Worm (Caenorhabditis elegans): ENCODE data around the gene wee-1.3.
"Not testable (repeated sequence)": the region's sequence is repeated elsewhere in the genome, so short reads cannot be mapped to it uniquely, and the experiment has no call there.

The wee-1.3 gene

DNA sequence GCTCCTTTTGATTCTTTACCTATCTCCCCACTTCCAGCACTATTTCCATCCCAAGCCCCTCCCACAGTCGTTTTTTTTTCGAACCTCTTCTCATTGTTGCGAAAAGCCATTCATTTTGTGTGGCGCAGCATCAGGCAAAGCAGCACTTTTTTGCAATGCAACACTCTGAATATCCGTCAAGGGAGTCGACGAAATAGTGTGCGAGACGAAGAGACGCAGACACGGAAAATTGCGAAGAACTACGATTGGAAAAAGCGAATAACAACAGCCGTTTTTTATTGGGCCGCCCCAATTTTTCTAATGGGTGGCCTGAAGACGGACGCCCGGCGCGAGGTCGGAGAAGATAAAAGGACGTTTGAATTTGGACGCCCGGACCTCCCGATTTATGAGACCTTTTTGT, 13.6 kb upstream of the wee-1.3 start:
- TF ChIP-seq nhr-12 (tag; optimal IDR thresholded peaks at IDR 0.05) (no peak), zip-8 (tag; optimal IDR thresholded peaks at IDR 0.05) (no peak), drap-1 (GFP tag; optimal IDR thresholded peaks at IDR 0.05) (no peak), sem-2 (GFP tag; optimal IDR thresholded peaks at IDR 0.05) (no peak), cnd-1 (tag; optimal IDR thresholded peaks at IDR 0.05) (no peak)

- TF ChIP-seq flh-1 (GFP tag; optimal IDR thresholded peaks at IDR 0.05) (no peak), zip-8 (tag; optimal IDR thresholded peaks at IDR 0.05) (no peak), lin-13 (tag; optimal IDR thresholded peaks at IDR 0.05) (no peak), ham-2 (GFP tag; optimal IDR thresholded peaks at IDR 0.05) (no peak), nhr-237 (tag; optimal IDR thresholded peaks at IDR 0.05) (no peak), ceh-43 (GFP tag; optimal IDR thresholded peaks at IDR 0.05) (no peak), unc-62 (GFP tag; optimal IDR thresholded peaks at IDR 0.05) (no peak), drap-1 (GFP tag; optimal IDR thresholded peaks at IDR 0.05) (no peak), ces-1 (GFP tag; optimal IDR thresholded peaks at IDR 0.05) (no peak), pha-4 (tag; optimal IDR thresholded peaks at IDR 0.05) (no peak), tbx-8 (GFP tag; optimal IDR thresholded peaks at IDR 0.05) (no peak), sptf-1 (tag; optimal IDR thresholded peaks at IDR 0.05) (no peak), nhr-28 (tag; optimal IDR thresholded peaks at IDR 0.05) (no peak), elt-1 (tag; optimal IDR thresholded peaks at IDR 0.05; ENCODE audit: borderline replicate concordance, insufficient read depth) (no peak), nhr-2 (tag; optimal IDR thresholded peaks at IDR 0.05) (no peak), cnd-1 (tag; optimal IDR thresholded peaks at IDR 0.05) (no peak), mls-2 (tag; optimal IDR thresholded peaks at IDR 0.05) (no peak)
These were observed 12.9 kb upstream of the wee-1.3 start for ce11 chrII:9729196-9729595.

DNA sequence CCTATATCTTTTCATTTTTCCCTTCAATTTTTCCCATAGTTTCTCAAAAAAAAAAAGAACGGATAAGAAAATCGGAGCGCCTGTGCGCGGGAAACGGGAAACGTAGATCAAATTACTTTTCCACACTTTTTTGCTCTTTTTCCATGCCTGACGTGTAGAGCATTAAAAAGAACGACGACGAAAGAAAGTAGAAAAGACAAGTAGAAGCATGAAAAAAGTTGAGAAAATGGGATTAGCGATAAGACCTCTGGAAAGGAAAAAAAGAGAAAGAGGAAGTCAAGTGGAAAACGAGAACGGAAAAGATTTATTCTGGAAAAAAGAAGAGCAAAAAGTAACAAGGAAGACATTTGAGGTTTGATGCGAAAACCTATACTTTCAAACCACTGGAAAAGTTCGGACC, 12.2 kb upstream of the wee-1.3 start:
- no peak for TF ChIP-seq unc-120 (tag; optimal IDR thresholded peaks at IDR 0.05; ENCODE audit: poor library complexity, severe bottlenecking)
- no peak for TF ChIP-seq lsy-2 (tag; optimal IDR thresholded peaks at IDR 0.05)
- TF ChIP-seq nhr-76 (tag; optimal IDR thresholded peaks at IDR 0.05) = no peak
- no peak for TF ChIP-seq ceh-43 (GFP tag; optimal IDR thresholded peaks at IDR 0.05)
- no peak for TF ChIP-seq blmp-1 (tag; optimal IDR thresholded peaks at IDR 0.05)
- TF ChIP-seq ztf-11 (tag; optimal IDR thresholded peaks at IDR 0.05) = no peak
- TF ChIP-seq cnd-1 (tag; optimal IDR thresholded peaks at IDR 0.05) = no peak
- TF ChIP-seq elt-1 (tag; optimal IDR thresholded peaks at IDR 0.05; ENCODE audit: borderline replicate concordance, insufficient read depth) = no peak
- TF ChIP-seq mls-2 (tag; optimal IDR thresholded peaks at IDR 0.05) = no peak
- no peak for TF ChIP-seq bed-3 (GFP tag; optimal IDR thresholded peaks at IDR 0.05)

ce11 chrII:9727192-9727699, 11.0 kb upstream of the wee-1.3 start:
- TF ChIP-seq unc-62 (GFP tag; optimal IDR thresholded peaks at IDR 0.05) (no peak), hlh-1 (tag; optimal IDR thresholded peaks at IDR 0.05) (peak; percentile 0)

DNA sequence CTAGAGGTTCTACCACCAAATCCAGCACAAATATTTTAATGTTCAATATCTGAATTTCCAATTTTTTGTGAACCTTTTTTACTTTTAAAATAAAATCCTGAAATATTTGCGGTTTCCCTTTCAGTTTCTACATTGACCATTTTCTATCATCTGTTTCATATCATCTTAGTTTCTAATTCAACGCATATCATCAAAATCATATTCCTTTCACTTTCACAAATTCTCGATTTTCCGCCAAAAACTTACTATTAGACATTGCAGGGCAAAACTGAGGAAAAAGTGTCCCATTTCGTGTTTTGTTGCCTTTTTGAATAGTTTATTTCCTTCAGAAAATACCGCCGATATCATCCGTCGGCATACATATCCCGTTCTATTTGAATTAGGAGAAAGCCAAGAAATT, 8.8 kb upstream of the wee-1.3 start:
- TF ChIP-seq nhr-2 (tag; optimal IDR thresholded peaks at IDR 0.05) (no peak), blmp-1 (tag; optimal IDR thresholded peaks at IDR 0.05) (peak; percentile 57)

- TF ChIP-seq snpc-4 (tag; optimal IDR thresholded peaks at IDR 0.05) (no peak), nhr-28 (tag; optimal IDR thresholded peaks at IDR 0.05) (no peak), mab-5 (tag; optimal IDR thresholded peaks at IDR 0.05) (no peak), nhr-2 (tag; optimal IDR thresholded peaks at IDR 0.05) (peak; percentile 91), elt-1 (tag; optimal IDR thresholded peaks at IDR 0.05; ENCODE audit: borderline replicate concordance, insufficient read depth) (peak; percentile 79)
These were observed 8.2 kb upstream of the wee-1.3 start, which contains the start of gene cutl-2 for ce11 chrII:9724464-9724863. cutl-2 (minus strand) TSS chrII:9724673.

DNA sequence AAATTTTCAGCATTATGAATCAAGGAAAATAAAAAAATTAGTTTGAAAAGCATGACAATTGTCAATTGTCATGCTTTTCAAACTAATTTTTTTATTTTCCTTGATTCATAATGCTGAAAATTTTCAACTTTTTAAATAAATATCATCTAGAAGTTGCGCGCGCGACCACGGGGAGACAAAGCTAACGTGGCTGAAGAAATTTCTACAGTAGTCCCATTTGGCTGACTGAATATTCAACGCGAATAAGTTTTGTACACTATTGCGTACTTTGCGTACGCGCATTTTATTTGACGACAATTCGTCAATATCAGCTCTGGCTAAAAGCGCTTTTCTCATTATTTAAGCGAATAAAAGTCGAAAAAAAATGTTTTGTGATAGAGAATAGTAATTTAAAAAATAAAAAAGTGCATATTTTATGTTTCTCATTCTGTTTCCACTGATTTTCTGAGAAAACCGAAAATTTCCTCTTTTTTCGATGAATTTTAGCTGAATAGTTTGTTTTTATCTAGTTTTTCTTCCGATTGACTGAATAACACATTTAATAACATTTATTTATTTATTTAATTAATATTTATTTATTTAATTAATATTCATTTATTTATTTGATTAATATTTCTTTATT, 2.5 kb upstream of the wee-1.3 start, which contains the start of gene Y53C12A.11:
Gene Y53C12A.11 (minus strand): TSS at position 68 of the 622 bp plus-strand sequence.
- not testable (repeated sequence) for TF ChIP-seq ham-2 (GFP tag; optimal IDR thresholded peaks at IDR 0.05); nhr-28 (tag; optimal IDR thresholded peaks at IDR 0.05); drap-1 (GFP tag; optimal IDR thresholded peaks at IDR 0.05)

All from whole organism, mixed stage, embryonic.